Worm (Caenorhabditis elegans) whole organism, young adult: ENCODE data around the gene daf-7.

Experiments
- C06A6.2 ChIP-seq: fragments of 200-800 bp; sonication (Bioruptor generic); conservative IDR thresholded peaks from 2 replicates; pipeline ENCODE4 v1.3.6; 2022; ENCODE audit warnings: missing genetic modification characterization, missing compliant biosample characterization
- C17E4.6 ChIP-seq: fragments of 200-800 bp; sonication (Bioruptor generic); IDR thresholded peaks from 2 replicates; pipeline ENCODE4 v1.3.6; 2022; ENCODE audit warnings: missing genetic modification reagents, missing genetic modification characterization, missing compliant biosample characterization
- D2030.7 ChIP-seq: fragments of 200-800 bp; sonication (Bioruptor generic); IDR thresholded peaks from 2 replicates; pipeline ENCODE4 v1.3.6; 2022; ENCODE audit warnings: missing genetic modification reagents, missing genetic modification characterization, missing compliant biosample characterization
- F39B2.1 ChIP-seq: fragments of 200-800 bp; sonication (Bioruptor generic); IDR thresholded peaks from 2 replicates; pipeline ENCODE4 v1.3.6; 2022; ENCODE audit warnings: missing genetic modification reagents, missing genetic modification characterization, missing compliant biosample characterization
- F57A8.1 ChIP-seq: fragments of 200-800 bp; sonication (Bioruptor generic); optimal IDR thresholded peaks from 2 replicates; lab custom pipeline; 2018; ENCODE audit warnings: mild to moderate bottlenecking, missing genetic modification characterization, moderate library complexity, missing compliant biosample characterization
- K12H6.12 ChIP-seq: fragments of 200-800 bp; sonication (Bioruptor generic); optimal IDR thresholded peaks from 2 replicates; lab custom pipeline; 2018; ENCODE audit warnings: mild to moderate bottlenecking, missing genetic modification characterization, missing compliant biosample characterization
- attf-5 ChIP-seq: fragments of 200-800 bp; sonication (Bioruptor generic); optimal IDR thresholded peaks from 2 replicates; lab custom pipeline; 2018; ENCODE audit warnings: mild to moderate bottlenecking, missing genetic modification characterization, missing compliant biosample characterization
- ccch-3 ChIP-seq: fragments of 200-800 bp; sonication (Bioruptor generic); optimal IDR thresholded peaks from 2 replicates; lab custom pipeline; 2018; ENCODE audit warnings: mild to moderate bottlenecking, missing genetic modification characterization, missing compliant biosample characterization
- cebp-1 ChIP-seq, 2 experiments: fragments of 200-800 bp in 1 of 2; sonication (Bioruptor generic) in 1 of 2; sonication (generic microtip) in 1 of 2; IDR thresholded peaks in 1 of 2; optimal IDR thresholded peaks in 1 of 2; 2 replicates each; pipeline versions ENCODE4 v1.3.6 to Lab custom; 2017 to 2022; ENCODE audit warnings: missing compliant biosample characterization in 2 of 2, missing genetic modification characterization in 2 of 2, mild to moderate bottlenecking in 1 of 2, missing genetic modification reagents in 1 of 2, moderate library complexity in 1 of 2
- ceh-100 ChIP-seq: fragments of 200-800 bp; sonication (Bioruptor generic); IDR thresholded peaks from 2 replicates; pipeline ENCODE4 v1.3.6; 2022; ENCODE audit warnings: missing genetic modification reagents, missing genetic modification characterization, missing compliant biosample characterization
- ceh-27 ChIP-seq: fragments of 200-800 bp; sonication (Bioruptor generic); optimal IDR thresholded peaks from 2 replicates; lab custom pipeline; 2018; ENCODE audit warnings: mild to moderate bottlenecking, missing genetic modification characterization, moderate library complexity, missing compliant biosample characterization
- ceh-58 ChIP-seq: fragments of 200-800 bp; sonication (Bioruptor generic); IDR thresholded peaks from 2 replicates; pipeline ENCODE4 v1.3.6; 2022; ENCODE audit warnings: missing genetic modification characterization, missing compliant biosample characterization
- ceh-79 ChIP-seq: sonication (generic microtip); optimal IDR thresholded peaks from 2 replicates; lab custom pipeline; 2017; ENCODE audit warnings: mild to moderate bottlenecking, missing genetic modification characterization, missing compliant biosample characterization
- dpff-1 ChIP-seq: sonication (generic microtip); optimal IDR thresholded peaks from 2 replicates; lab custom pipeline; 2017; ENCODE audit warnings: mild to moderate bottlenecking, missing genetic modification characterization, missing compliant biosample characterization
- efl-1 ChIP-seq: fragments of 150-350 bp; optimal IDR thresholded peaks from 2 replicates; lab custom pipeline; 2014; ENCODE audit warnings: missing biosample characterization, missing genetic modification reagents, missing genetic modification characterization
- ets-4 ChIP-seq: fragments of 200-800 bp; sonication (Bioruptor generic); optimal IDR thresholded peaks from 2 replicates; lab custom pipeline; 2018; ENCODE audit warnings: mild to moderate bottlenecking, missing genetic modification characterization, missing compliant biosample characterization
- fkh-3 ChIP-seq: sonication (generic microtip); optimal IDR thresholded peaks from 2 replicates; lab custom pipeline; 2016; ENCODE audit warnings: mild to moderate bottlenecking, missing genetic modification characterization, missing compliant biosample characterization
- gei-17 ChIP-seq: fragments of 200-800 bp; sonication (Bioruptor generic); optimal IDR thresholded peaks from 2 replicates; lab custom pipeline; 2018; ENCODE audit warnings: mild to moderate bottlenecking, missing genetic modification characterization, missing compliant biosample characterization
- him-1 ChIP-seq: sonication (generic microtip); optimal IDR thresholded peaks from 2 replicates; lab custom pipeline; 2016; ENCODE audit warnings: missing genotype, missing genetic modification reagents, missing genetic modification characterization, missing compliant biosample characterization
- hlh-26 ChIP-seq: fragments of 200-800 bp; sonication (Bioruptor generic); conservative IDR thresholded peaks from 2 replicates; pipeline ENCODE4 v1.3.6; 2022; ENCODE audit warnings: missing genetic modification reagents, missing genetic modification characterization, missing compliant biosample characterization
- hmg-1.2 ChIP-seq: fragments of 200-800 bp; sonication (Bioruptor generic); IDR thresholded peaks from 2 replicates; pipeline ENCODE4 v1.3.6; 2022; ENCODE audit warnings: missing genetic modification reagents, missing genetic modification characterization, missing compliant biosample characterization
- hmg-20 ChIP-seq: fragments of 200-800 bp; sonication (Bioruptor generic); IDR thresholded peaks from 2 replicates; pipeline ENCODE4 v1.3.6; 2022; ENCODE audit warnings: missing genetic modification reagents, missing genetic modification characterization, missing compliant biosample characterization
- lag-1 ChIP-seq: fragments of 200-800 bp; sonication (Bioruptor generic); IDR thresholded peaks from 2 replicates; pipeline ENCODE4 v1.3.6; 2022; ENCODE audit warnings: missing genetic modification reagents, missing genetic modification characterization, missing compliant biosample characterization
- lin-26 ChIP-seq: fragments of 200-800 bp; sonication (Bioruptor generic); IDR thresholded peaks from 2 replicates; pipeline ENCODE4 v1.3.6; 2022; ENCODE audit warnings: missing genetic modification reagents, missing genetic modification characterization, missing compliant biosample characterization
- lin-40 ChIP-seq: sonication (generic microtip); optimal IDR thresholded peaks from 2 replicates; lab custom pipeline; 2016; ENCODE audit warnings: missing genetic modification characterization, mild to moderate bottlenecking, missing compliant biosample characterization, missing genotype, missing genetic modification reagents
- lin-54 ChIP-seq: fragments of 200-800 bp; sonication (Bioruptor generic); optimal IDR thresholded peaks from 2 replicates; lab custom pipeline; 2018; ENCODE audit warnings: mild to moderate bottlenecking, missing genetic modification characterization, missing compliant biosample characterization
- madf-10 ChIP-seq: sonication (generic microtip); optimal IDR thresholded peaks from 2 replicates; lab custom pipeline; 2016; ENCODE audit warnings: mild to moderate bottlenecking, missing genetic modification characterization, missing compliant biosample characterization
- madf-6 ChIP-seq: fragments of 200-800 bp; sonication (Bioruptor generic); IDR thresholded peaks from 2 replicates; pipeline ENCODE4 v1.3.6; 2022; ENCODE audit warnings: missing genetic modification reagents, missing genetic modification characterization, missing compliant biosample characterization
- mcd-1 ChIP-seq: fragments of 200-800 bp; sonication (Bioruptor generic); IDR thresholded peaks from 2 replicates; pipeline ENCODE4 v1.3.6; 2022; ENCODE audit warnings: missing genetic modification reagents, missing genetic modification characterization, missing compliant biosample characterization
- mel-28 ChIP-seq: sonication (generic microtip); optimal IDR thresholded peaks from 2 replicates; lab custom pipeline; 2016; ENCODE audit warnings: borderline replicate concordance, mild to moderate bottlenecking, missing genetic modification characterization, missing compliant biosample characterization
- mxl-1 ChIP-seq: sonication (generic microtip); optimal IDR thresholded peaks from 2 replicates; lab custom pipeline; 2016; ENCODE audit warnings: missing genetic modification characterization, missing compliant biosample characterization
- nfyb-1 ChIP-seq: fragments of 200-800 bp; sonication (Bioruptor generic); IDR thresholded peaks from 2 replicates; pipeline ENCODE4 v1.3.6; 2022; ENCODE audit warnings: missing genetic modification reagents, missing genetic modification characterization, missing compliant biosample characterization
- nhr-179 ChIP-seq: sonication (generic microtip); optimal IDR thresholded peaks from 2 replicates; lab custom pipeline; 2016; ENCODE audit warnings: mild to moderate bottlenecking, missing genetic modification characterization, missing compliant biosample characterization
- nhr-90 ChIP-seq: sonication (generic microtip); optimal IDR thresholded peaks from 2 replicates; lab custom pipeline; 2016; ENCODE audit warnings: missing genotype, mild to moderate bottlenecking, missing genetic modification characterization, missing compliant biosample characterization
- pbrm-1 ChIP-seq: fragments of 200-800 bp; sonication (Bioruptor generic); IDR thresholded peaks from 2 replicates; pipeline ENCODE4 v1.3.6; 2022; ENCODE audit warnings: missing genetic modification reagents, missing genetic modification characterization, missing compliant biosample characterization
- pha-4 ChIP-seq: fragments of 150-350 bp; sonication (generic microtip); optimal IDR thresholded peaks from 2 replicates; lab custom pipeline; 2014; ENCODE audit warnings: missing biosample characterization, missing genetic modification reagents, missing genetic modification characterization
- rpc-1 ChIP-seq, 2 experiments: fragments of 150-350 bp in 1 of 2; sonication (generic microtip) in 1 of 2; optimal IDR thresholded peaks; 2 replicates each; lab custom pipeline; 2014 to 2018; ENCODE audit warnings: missing biosample characterization in 1 of 2, missing genetic modification characterization in 1 of 2, missing genetic modification reagents in 1 of 2, missing genotype in 1 of 2
- sea-2 ChIP-seq: fragments of 200-800 bp; sonication (Bioruptor generic); IDR thresholded peaks from 2 replicates; pipeline ENCODE4 v1.3.6; 2022; ENCODE audit warnings: missing genetic modification characterization, missing compliant biosample characterization
- tbp1 ChIP-seq: fragments of 200-800 bp; sonication (Bioruptor generic); optimal IDR thresholded peaks from 2 replicates; lab custom pipeline; 2018; ENCODE audit warnings: mild to moderate bottlenecking, missing genetic modification characterization, missing compliant biosample characterization
- tbx-9 ChIP-seq: sonication (generic microtip); optimal IDR thresholded peaks from 2 replicates; lab custom pipeline; 2016; ENCODE audit warnings: borderline replicate concordance, missing genetic modification characterization, inconsistent platforms, missing compliant biosample characterization
- tlf-1 ChIP-seq: fragments of 200-800 bp; sonication (Bioruptor generic); optimal IDR thresholded peaks from 2 replicates; lab custom pipeline; 2018; ENCODE audit warnings: mild to moderate bottlenecking, missing genetic modification characterization, missing compliant biosample characterization
- xnd-1 ChIP-seq: sonication (generic microtip); optimal IDR thresholded peaks from 2 replicates; lab custom pipeline; 2016; ENCODE audit warnings: missing genotype, missing genetic modification reagents, missing genetic modification characterization, missing compliant biosample characterization
- ztf-26 ChIP-seq: sonication (generic microtip); optimal IDR thresholded peaks from 2 replicates; lab custom pipeline; 2017; ENCODE audit warnings: missing genetic modification characterization, missing compliant biosample characterization
- ztf-28 ChIP-seq: fragments of 200-800 bp; sonication (Bioruptor generic); IDR thresholded peaks from 2 replicates; pipeline ENCODE4 v1.3.6; 2022; ENCODE audit warnings: missing genetic modification reagents, missing genetic modification characterization, missing compliant biosample characterization

daf-7 gene

DNA sequence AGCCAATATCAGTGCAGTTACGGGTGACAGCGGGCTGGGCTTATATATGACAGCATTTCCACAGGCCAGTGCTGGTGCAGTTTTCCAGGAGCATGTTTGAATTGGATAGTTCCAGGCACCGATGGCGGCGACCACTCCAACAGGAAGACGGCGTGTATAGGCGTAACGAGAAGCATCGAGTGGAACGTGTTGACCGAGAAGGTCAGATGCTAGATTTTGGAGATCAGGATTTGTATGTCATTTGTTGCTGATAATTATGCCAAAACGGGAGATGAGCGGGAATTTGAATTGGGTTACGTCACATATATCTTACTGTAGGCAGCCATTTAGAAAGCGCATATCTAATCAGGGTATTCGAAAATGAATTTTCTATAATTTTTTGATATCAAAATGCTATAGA lies 36.2 kb upstream of the daf-7 start:
- TF ChIP-seq madf-10 (tag; lab: Kevin White, UChicago), result no peak
- TF ChIP-seq dpff-1, result no peak
- TF ChIP-seq lin-54 (GFP tag; lab: Kevin White, UChicago), result no peak

DNA sequence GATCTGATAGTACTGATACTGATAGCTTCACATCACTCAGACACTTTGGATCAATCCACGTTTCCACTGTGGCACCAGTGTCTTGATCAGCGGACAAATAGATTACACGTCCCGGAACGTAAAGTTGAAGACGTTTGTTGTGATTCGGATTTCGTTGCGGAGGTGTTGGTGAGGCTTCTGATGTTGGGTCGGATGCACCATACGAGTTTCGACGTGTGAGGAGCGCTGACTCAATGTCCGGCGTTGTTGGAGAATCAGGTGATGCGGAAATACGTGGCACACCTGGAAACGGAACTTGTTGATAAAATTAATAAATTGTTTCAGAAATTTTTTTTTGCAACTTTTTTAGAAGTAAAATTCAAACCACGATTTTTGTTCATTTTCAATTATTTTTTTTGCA lies 32.9 kb upstream of the daf-7 start, which contains the start of gene alh-11:
Gene alh-11, minus strand, starts transcription at position 101 of the 400 bp plus-strand sequence.
- TF ChIP-seq nfyb-1 (GFP tag; lab: Robert Waterston, UW) (no peak), ceh-100 (GFP tag; lab: Robert Waterston, UW) (no peak), madf-10 (tag; lab: Kevin White, UChicago) (no peak), lin-26 (GFP tag; lab: Robert Waterston, UW) (no peak), F39B2.1 (GFP tag; lab: Robert Waterston, UW) (no peak), ztf-26 (tag; lab: Kevin White, UChicago) (no peak), ceh-79 (tag; lab: Kevin White, UChicago) (no peak), K12H6.12 (tag; lab: Kevin White, UChicago) (no peak), C17E4.6 (GFP tag; lab: Robert Waterston, UW) (no peak), D2030.7 (no peak), him-1 (tag; lab: Kevin White, UChicago) (no peak), nhr-90 (tag; lab: Kevin White, UChicago) (no peak), rpc-1 (optimal IDR thresholded peaks at IDR 0.05; lab: Kevin White, UChicago) (no peak), rpc-1 (tag; optimal IDR thresholded peaks at IDR 0.05; lab: Kevin White, UChicago) (no peak), ets-4 (GFP tag; lab: Kevin White, UChicago) (no peak), madf-6 (GFP tag; lab: Robert Waterston, UW) (no peak), hmg-1.2 (GFP tag; lab: Robert Waterston, UW) (no peak)

DNA sequence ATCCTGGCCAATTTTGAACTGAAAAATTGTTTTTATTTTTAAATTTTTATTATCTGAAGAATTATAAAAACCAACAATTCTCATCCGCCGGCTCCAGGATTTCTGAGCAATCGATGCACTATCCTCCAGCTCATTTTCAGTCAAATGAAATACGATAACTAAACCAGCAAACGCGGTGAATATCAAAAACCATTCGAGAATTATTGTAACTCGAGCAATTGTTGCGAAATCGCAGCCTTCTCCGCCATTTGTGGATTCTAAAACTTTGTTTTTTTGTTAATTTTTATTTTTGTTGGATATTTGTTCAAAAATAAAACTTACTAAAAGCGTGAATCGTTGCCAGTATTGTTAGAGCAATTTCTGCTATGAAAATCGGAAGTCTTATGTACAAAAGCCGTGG lies 29.1 kb upstream of the daf-7 start:
- TF ChIP-seq F39B2.1 (GFP tag; lab: Robert Waterston, UW) (no peak), cebp-1 (GFP tag; IDR thresholded peaks at IDR 0.05; lab: Robert Waterston, UW) (0 out of 2 replicates have a peak, but pooled peaks have one; percentile 9), cebp-1 (tag; optimal IDR thresholded peaks at IDR 0.05; lab: Kevin White, UChicago) (peak; percentile 80), ztf-28 (GFP tag; lab: Robert Waterston, UW) (no peak), F57A8.1 (GFP tag; lab: Kevin White, UChicago) (no peak), hmg-20 (no peak)

DNA sequence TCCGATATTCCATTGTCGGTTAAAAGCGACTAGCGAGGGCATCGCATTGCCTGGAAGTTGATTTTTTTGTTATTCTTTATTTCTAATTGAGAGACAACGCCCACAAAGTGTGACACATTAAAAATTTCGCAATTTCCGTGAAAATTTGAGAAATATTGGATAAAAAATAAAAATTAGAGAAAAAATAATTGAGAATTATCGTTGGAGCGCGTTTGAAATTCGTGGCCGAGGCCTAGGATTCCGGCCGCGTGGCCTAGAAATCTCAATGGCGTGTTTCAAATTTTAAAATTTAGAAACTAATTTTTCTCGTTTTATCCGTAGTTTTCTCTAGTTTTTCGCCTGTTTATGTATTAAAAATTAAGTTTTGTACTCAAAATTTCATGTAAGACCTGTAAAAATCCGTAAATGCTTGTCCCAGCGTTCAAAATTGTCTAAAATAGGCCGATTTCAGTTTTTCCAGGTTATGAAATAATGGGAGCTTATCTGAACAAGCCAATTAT lies 28.3 kb upstream of the daf-7 start, which contains the start of the genes dagl-2 and ppm-1.G:
Gene dagl-2, minus strand, starts transcription at position 52 of the 500 bp plus-strand sequence.
Gene ppm-1.G, plus strand, starts transcription at position 450 of the 500 bp plus-strand sequence.
- TF ChIP-seq lag-1 (GFP tag; lab: Robert Waterston, UW) (no peak), tbx-9 (no peak), tbp1 (no peak), xnd-1 (no peak), mel-28 (tag; lab: Kevin White, UChicago) (peak; percentile 28), efl-1 (GFP tag; lab: Kevin White, UChicago) (no peak), mcd-1 (GFP tag; lab: Robert Waterston, UW) (peak; percentile 91), pbrm-1 (GFP tag; lab: Robert Waterston, UW) (no peak), gei-17 (GFP tag; lab: Kevin White, UChicago) (no peak), ceh-58 (GFP tag; lab: Robert Waterston, UW) (no peak), nhr-179 (tag; lab: Kevin White, UChicago) (no peak), sea-2 (GFP tag; lab: Robert Waterston, UW) (no peak), lin-26 (GFP tag; lab: Robert Waterston, UW) (no peak), ccch-3 (GFP tag; lab: Kevin White, UChicago) (no peak), nhr-90 (tag; lab: Kevin White, UChicago) (no peak), mxl-1 (tag; lab: Kevin White, UChicago) (no peak), tlf-1 (GFP tag; lab: Kevin White, UChicago) (no peak), pha-4 (tag; lab: Kevin White, UChicago) (no peak), fkh-3 (tag; lab: Kevin White, UChicago) (no peak), ceh-27 (GFP tag; lab: Kevin White, UChicago) (peak; percentile 68), hlh-26 (GFP tag; lab: Robert Waterston, UW) (no peak), hmg-20 (no peak), lin-40 (tag; lab: Kevin White, UChicago) (peak; percentile 52), attf-5 (peak; percentile 97), C06A6.2 (GFP tag; lab: Robert Waterston, UW) (no peak)
